Worm (Caenorhabditis elegans) whole organism, young adult: ENCODE data around the gene ddn-1.

ENCODE experiments used
- ceh-58 ChIP-seq: fragments of 200-800 bp; sonication (Bioruptor generic); IDR thresholded peaks from 2 replicates; pipeline ENCODE4 v1.3.6; 2022; ENCODE audit warnings: missing genetic modification characterization, missing compliant biosample characterization
- hlh-12 ChIP-seq: sonication (generic microtip); optimal IDR thresholded peaks from 2 replicates; lab custom pipeline; 2016; ENCODE audit warnings: missing genetic modification characterization, missing compliant biosample characterization
- hsf-1 ChIP-seq: fragments of 200-800 bp; sonication (Bioruptor generic); IDR thresholded peaks from 2 replicates; pipeline ENCODE4 v1.3.6; 2022; ENCODE audit warnings: missing genetic modification reagents, missing genetic modification characterization, missing compliant biosample characterization
- lin-26 ChIP-seq: fragments of 200-800 bp; sonication (Bioruptor generic); IDR thresholded peaks from 2 replicates; pipeline ENCODE4 v1.3.6; 2022; ENCODE audit warnings: missing genetic modification reagents, missing genetic modification characterization, missing compliant biosample characterization
- mcd-1 ChIP-seq: fragments of 200-800 bp; sonication (Bioruptor generic); IDR thresholded peaks from 2 replicates; pipeline ENCODE4 v1.3.6; 2022; ENCODE audit warnings: missing genetic modification reagents, missing genetic modification characterization, missing compliant biosample characterization
- nhr-80 ChIP-seq: sonication (generic microtip); optimal IDR thresholded peaks from 2 replicates; lab custom pipeline; 2016; ENCODE audit warnings: missing genetic modification characterization, missing compliant biosample characterization
- snpc-3.4 ChIP-seq: sonication (generic microtip); optimal IDR thresholded peaks from 2 replicates; lab custom pipeline; 2017; ENCODE audit warnings: missing genetic modification characterization, mild to moderate bottlenecking, missing compliant biosample characterization, antibody characterized with exemption, moderate library complexity, missing genotype, missing genetic modification reagents
- snpc-4 ChIP-seq, 5 experiments: fragments of 150-350 bp in 1 of 5; sonication (generic microtip) in 4 of 5; optimal IDR thresholded peaks; 2 replicates each; lab custom pipeline; 2014 to 2018; ENCODE audit warnings: missing genetic modification characterization in 5 of 5, missing biosample characterization in 3 of 5, antibody characterized with exemption in 2 of 5, mild to moderate bottlenecking in 2 of 5, missing compliant biosample characterization in 2 of 5, missing genotype in 2 of 5, moderate library complexity in 2 of 5, missing genetic modification reagents in 1 of 5

DNA sequence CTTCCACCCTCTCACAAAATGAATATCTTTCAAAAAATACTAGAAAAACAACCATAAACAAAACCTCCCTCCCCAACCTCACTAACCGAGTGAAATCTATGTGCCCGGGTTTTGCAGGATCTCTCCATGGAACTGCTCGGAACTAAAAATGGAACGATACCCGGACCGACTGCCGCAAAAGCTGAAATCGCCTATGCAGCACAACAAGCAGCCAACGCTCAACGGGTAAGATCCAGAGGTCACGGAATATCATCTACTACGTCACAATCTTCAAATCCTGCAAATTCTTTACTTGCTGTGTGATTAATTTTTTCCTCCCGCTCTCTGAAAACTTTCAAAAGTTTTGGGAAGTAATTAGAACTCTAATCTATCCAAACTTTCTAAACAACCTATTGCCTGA lies 29.0 kb upstream of the ddn-1 start:
- no peak for TF ChIP-seq hlh-12 (tag; lab: Kevin White, UChicago)
- no peak for TF ChIP-seq lin-26
- no peak for TF ChIP-seq nhr-80 (tag; lab: Kevin White, UChicago)
- TF ChIP-seq snpc-4 (GFP tag; optimal IDR thresholded peaks at IDR 0.05; lab: Kevin White, UChicago): no peak
- TF ChIP-seq snpc-4 (tag; optimal IDR thresholded peaks at IDR 0.05; lab: Kevin White, UChicago): no peak
- no peak for TF ChIP-seq ceh-58 (GFP tag; lab: Robert Waterston, UW)
- TF ChIP-seq hsf-1: no peak
- TF ChIP-seq snpc-3.4: no peak
- TF ChIP-seq mcd-1 (GFP tag; lab: Robert Waterston, UW): no peak
